Fruit fly (Drosophila melanogaster) whole organism, embryonic: ENCODE results near the gene niki.
A peak's percentile ranks its signal among the peaks of the same experiment; 100 is the strongest.

Experiments
- Abd-B ChIP-seq: fragments of 200-800 bp; sonication (Bioruptor generic); optimal IDR thresholded peaks from 2 replicates; lab custom pipeline; 2018; ENCODE audit warnings: missing biosample characterization, mild to moderate bottlenecking, missing genetic modification characterization, moderate library complexity
- Adf1 ChIP-seq: fragments of 200-800 bp; sonication (Bioruptor generic); IDR thresholded peaks from 2 replicates; pipeline ENCODE4 v1.3.6; 2022; ENCODE audit warnings: missing biosample characterization, missing genetic modification characterization
- Bdp1 ChIP-seq: fragments of 200-800 bp; sonication (Bioruptor generic); optimal IDR thresholded peaks from 3 replicates; lab custom pipeline; 2016; ENCODE audit warnings: missing biosample characterization, missing genetic modification characterization
- C15 ChIP-seq: fragments of 200-800 bp; sonication (Bioruptor generic); IDR thresholded peaks from 3 replicates; pipeline ENCODE4 v1.3.6; 2022; ENCODE audit warnings: missing biosample characterization, missing genetic modification characterization
- CG10267 ChIP-seq: fragments of 200-800 bp; sonication (Bioruptor generic); optimal IDR thresholded peaks from 2 replicates; lab custom pipeline; 2018; ENCODE audit warnings: missing biosample characterization, mild to moderate bottlenecking, missing genetic modification characterization, moderate library complexity
- CG11093 ChIP-seq: fragments of 200-800 bp; sonication (Bioruptor generic); IDR thresholded peaks from 3 replicates; pipeline ENCODE4 v1.3.6; 2022; ENCODE audit warnings: missing biosample characterization, missing genetic modification characterization
- CG11456 ChIP-seq: fragments of 200-800 bp; sonication (Bioruptor generic); IDR thresholded peaks from 3 replicates; pipeline ENCODE4 v1.3.6; 2022; ENCODE audit warnings: missing biosample characterization, missing genetic modification characterization
- CG11723 ChIP-seq: fragments of 200-800 bp; sonication (Bioruptor generic); optimal IDR thresholded peaks from 2 replicates; lab custom pipeline; 2017; ENCODE audit warnings: missing biosample characterization, mild to moderate bottlenecking, missing genetic modification characterization
- CG13123 ChIP-seq: fragments of 200-800 bp; sonication (Bioruptor generic); optimal IDR thresholded peaks from 2 replicates; lab custom pipeline; 2016; ENCODE audit warnings: missing biosample characterization, missing genetic modification characterization
- CG14965 ChIP-seq: fragments of 200-800 bp; sonication (Bioruptor generic); optimal IDR thresholded peaks from 2 replicates; lab custom pipeline; 2016; ENCODE audit warnings: missing biosample characterization, missing genetic modification characterization, borderline replicate concordance
- CG1603 ChIP-seq: fragments of 200-800 bp; sonication (Bioruptor generic); optimal IDR thresholded peaks from 2 replicates; lab custom pipeline; 2019; ENCODE audit warnings: missing biosample characterization, mild to moderate bottlenecking, missing genetic modification characterization, moderate library complexity
- CG17385 ChIP-seq: fragments of 200-800 bp; sonication (Bioruptor generic); optimal IDR thresholded peaks from 3 replicates; lab custom pipeline; 2018; ENCODE audit warnings: missing biosample characterization, mild to moderate bottlenecking, missing genetic modification characterization
- CG17829 ChIP-seq: fragments of 200-800 bp; optimal IDR thresholded peaks from 2 replicates; lab custom pipeline; 2019; ENCODE audit warnings: missing biosample characterization, mild to moderate bottlenecking, missing genetic modification characterization, moderate library complexity
- CG2199 ChIP-seq: fragments of 200-800 bp; sonication (Bioruptor generic); IDR thresholded peaks from 3 replicates; pipeline ENCODE4 v1.3.6; 2022; ENCODE audit warnings: missing biosample characterization, missing genetic modification characterization
- CG2712 ChIP-seq: fragments of 200-800 bp; optimal IDR thresholded peaks from 3 replicates; lab custom pipeline; 2019; ENCODE audit warnings: missing biosample characterization, mild to moderate bottlenecking, missing genetic modification characterization, moderate library complexity
- CG30403 ChIP-seq: fragments of 200-800 bp; sonication (Bioruptor generic); optimal IDR thresholded peaks from 3 replicates; lab custom pipeline; 2016; ENCODE audit warnings: missing biosample characterization, missing genetic modification characterization
- CG3281 ChIP-seq: fragments of 200-800 bp; sonication (Bioruptor generic); optimal IDR thresholded peaks from 3 replicates; lab custom pipeline; 2017; ENCODE audit warnings: missing biosample characterization, mild to moderate bottlenecking, missing genetic modification characterization
- CG3726 ChIP-seq: fragments of 200-800 bp; sonication (Bioruptor generic); IDR thresholded peaks from 3 replicates; pipeline ENCODE4, ENCODE4 v1.3.6; 2022; ENCODE audit warnings: missing biosample characterization, missing genetic modification characterization
- CG4360 ChIP-seq: fragments of 200-800 bp; sonication (Bioruptor generic); IDR thresholded peaks from 2 replicates; pipeline ENCODE4 v1.3.6; 2022; ENCODE audit warnings: missing biosample characterization, missing genetic modification characterization
- CG4820 ChIP-seq: fragments of 200-800 bp; sonication (Bioruptor generic); optimal IDR thresholded peaks from 3 replicates; lab custom pipeline; 2016; ENCODE audit warnings: missing biosample characterization, missing genetic modification characterization
- CG5180 ChIP-seq: fragments of 200-800 bp; sonication (Bioruptor generic); optimal IDR thresholded peaks from 3 replicates; lab custom pipeline; 2017; ENCODE audit warnings: missing biosample characterization, missing genetic modification characterization, mild to moderate bottlenecking, moderate library complexity, missing genetic modification reagents
- Dad ChIP-seq: fragments of 200-800 bp; sonication (Bioruptor generic); optimal IDR thresholded peaks from 3 replicates; lab custom pipeline; 2016; ENCODE audit warnings: missing biosample characterization, missing genetic modification characterization
- Doc2 ChIP-seq: fragments of 200-800 bp; sonication (Bioruptor generic); IDR thresholded peaks from 2 replicates; pipeline ENCODE4 v1.3.6; 2022; ENCODE audit warnings: missing biosample characterization, missing genetic modification characterization
- Hmr ChIP-seq: fragments of 200-800 bp; sonication (Bioruptor generic); optimal IDR thresholded peaks from 3 replicates; lab custom pipeline; 2017; ENCODE audit warnings: mild to moderate bottlenecking, missing biosample characterization, missing genetic modification reagents, missing genetic modification characterization
- Hr3 ChIP-seq: fragments of 200-800 bp; sonication (Bioruptor generic); optimal IDR thresholded peaks from 3 replicates; lab custom pipeline; 2016; ENCODE audit warnings: missing biosample characterization, missing genetic modification characterization
- Max ChIP-seq: fragments of 200-800 bp; sonication (Bioruptor generic); optimal IDR thresholded peaks from 2 replicates; lab custom pipeline; 2016; ENCODE audit warnings: missing biosample characterization, mild to moderate bottlenecking, missing genetic modification characterization
- Meics ChIP-seq: fragments of 200-800 bp; sonication (Bioruptor generic); optimal IDR thresholded peaks from 2 replicates; lab custom pipeline; 2017; ENCODE audit warnings: missing biosample characterization, mild to moderate bottlenecking, missing genetic modification characterization
- Mes4 ChIP-seq: fragments of 200-800 bp; sonication (Bioruptor generic); optimal IDR thresholded peaks from 2 replicates; lab custom pipeline; 2016; ENCODE audit warnings: missing biosample characterization, missing genetic modification characterization
- Myb ChIP-seq: fragments of 200-800 bp; sonication (Bioruptor generic); optimal IDR thresholded peaks from 2 replicates; lab custom pipeline; 2016; ENCODE audit warnings: missing biosample characterization, missing genetic modification characterization
- Neu2 ChIP-seq: fragments of 200-800 bp; sonication (Bioruptor generic); optimal IDR thresholded peaks from 3 replicates; lab custom pipeline; 2016; ENCODE audit warnings: missing biosample characterization, missing genetic modification characterization, borderline replicate concordance
- Optix ChIP-seq: fragments of 200-800 bp; sonication (Bioruptor generic); IDR thresholded peaks from 3 replicates; pipeline ENCODE4 v1.3.6; 2022; ENCODE audit warnings: missing biosample characterization, missing genetic modification characterization
- Rx ChIP-seq: fragments of 200-800 bp; sonication (Bioruptor generic); IDR thresholded peaks from 2 replicates; pipeline ENCODE4 v1.3.6; 2022; ENCODE audit warnings: missing biosample characterization, missing genetic modification characterization
- Scr ChIP-seq: fragments of 200-800 bp; sonication (Bioruptor generic); IDR thresholded peaks from 2 replicates; pipeline ENCODE4 v1.3.6; 2022; ENCODE audit warnings: missing biosample characterization, missing genetic modification characterization; ENCODE audit not compliant: partially characterized antibody
- Sox100B ChIP-seq: fragments of 200-800 bp; sonication (Bioruptor generic); optimal IDR thresholded peaks from 3 replicates; lab custom pipeline; 2018; ENCODE audit warnings: missing biosample characterization, mild to moderate bottlenecking, missing genetic modification characterization
- Sry-β ChIP-seq: fragments of 200-800 bp; sonication (Bioruptor generic); optimal IDR thresholded peaks from 2 replicates; lab custom pipeline; 2018; ENCODE audit warnings: missing biosample characterization, mild to moderate bottlenecking, missing genetic modification characterization, moderate library complexity
- ara ChIP-seq: fragments of 200-800 bp; sonication (Bioruptor generic); IDR thresholded peaks from 2 replicates; pipeline ENCODE4 v1.3.6; 2022; ENCODE audit warnings: missing biosample characterization, missing genetic modification characterization
- bsh ChIP-seq, 2 experiments: fragments of 200-800 bp; sonication (Bioruptor generic); optimal IDR thresholded peaks; 2 replicates each; lab custom pipeline; 2017 to 2018; ENCODE audit warnings: mild to moderate bottlenecking in 2 of 2, missing biosample characterization in 2 of 2, missing genetic modification characterization in 2 of 2, moderate library complexity in 1 of 2
- dm ChIP-seq: fragments of 200-800 bp; sonication (Bioruptor generic); optimal IDR thresholded peaks from 3 replicates; lab custom pipeline; 2016; ENCODE audit warnings: missing biosample characterization, missing genetic modification characterization
- gsb ChIP-seq: fragments of 200-800 bp; sonication (Bioruptor generic); IDR thresholded peaks from 2 replicates; pipeline ENCODE4 v1.3.6; 2022; ENCODE audit warnings: missing biosample characterization, missing genetic modification characterization
- gt ChIP-seq: fragments of 200-800 bp; sonication (Bioruptor generic); IDR thresholded peaks from 2 replicates; pipeline ENCODE4 v1.3.6; 2022; ENCODE audit warnings: missing biosample characterization, missing genetic modification characterization
- hkb ChIP-seq, 2 experiments: fragments of 200-800 bp in 1 of 2; fragments of >200 bp in 1 of 2; sonication (Bioruptor generic) in 1 of 2; IDR thresholded peaks in 1 of 2; optimal IDR thresholded peaks in 1 of 2; 2 replicates each; pipeline versions ENCODE4 v1.3.6 to Lab custom; 2017 to 2022; ENCODE audit warnings: missing biosample characterization in 1 of 2, missing genetic modification characterization in 1 of 2
- knrl ChIP-seq: fragments of 200-800 bp; sonication (Bioruptor generic); IDR thresholded peaks from 3 replicates; pipeline ENCODE4 v1.3.6; 2022; ENCODE audit warnings: missing biosample characterization, missing genetic modification characterization; ENCODE audit not compliant: partially characterized antibody
- phol ChIP-seq: fragments of 200-800 bp; sonication (Bioruptor generic); optimal IDR thresholded peaks from 3 replicates; lab custom pipeline; 2018; ENCODE audit warnings: missing biosample characterization, mild to moderate bottlenecking, missing genetic modification characterization, moderate library complexity
- pzg ChIP-seq: fragments of 200-800 bp; sonication (Bioruptor generic); optimal IDR thresholded peaks from 3 replicates; lab custom pipeline; 2018; ENCODE audit warnings: missing biosample characterization, mild to moderate bottlenecking, missing genetic modification characterization, moderate library complexity
- sisA ChIP-seq: fragments of 200-800 bp; sonication (Bioruptor generic); IDR thresholded peaks from 2 replicates; pipeline ENCODE4 v1.3.6; 2022; ENCODE audit warnings: missing biosample characterization, missing genetic modification characterization
- tap ChIP-seq: fragments of 200-800 bp; optimal IDR thresholded peaks from 3 replicates; lab custom pipeline; 2019; ENCODE audit warnings: missing biosample characterization, mild to moderate bottlenecking, missing genetic modification characterization, moderate library complexity
- trem ChIP-seq: fragments of 200-800 bp; optimal IDR thresholded peaks from 3 replicates; lab custom pipeline; 2019; ENCODE audit warnings: missing biosample characterization, mild to moderate bottlenecking, missing genetic modification characterization, moderate library complexity
- zen ChIP-seq: fragments of 200-800 bp; sonication (Bioruptor generic); optimal IDR thresholded peaks from 3 replicates; lab custom pipeline; 2018; ENCODE audit warnings: missing biosample characterization, mild to moderate bottlenecking, missing genetic modification characterization, moderate library complexity

The niki gene

DNA sequence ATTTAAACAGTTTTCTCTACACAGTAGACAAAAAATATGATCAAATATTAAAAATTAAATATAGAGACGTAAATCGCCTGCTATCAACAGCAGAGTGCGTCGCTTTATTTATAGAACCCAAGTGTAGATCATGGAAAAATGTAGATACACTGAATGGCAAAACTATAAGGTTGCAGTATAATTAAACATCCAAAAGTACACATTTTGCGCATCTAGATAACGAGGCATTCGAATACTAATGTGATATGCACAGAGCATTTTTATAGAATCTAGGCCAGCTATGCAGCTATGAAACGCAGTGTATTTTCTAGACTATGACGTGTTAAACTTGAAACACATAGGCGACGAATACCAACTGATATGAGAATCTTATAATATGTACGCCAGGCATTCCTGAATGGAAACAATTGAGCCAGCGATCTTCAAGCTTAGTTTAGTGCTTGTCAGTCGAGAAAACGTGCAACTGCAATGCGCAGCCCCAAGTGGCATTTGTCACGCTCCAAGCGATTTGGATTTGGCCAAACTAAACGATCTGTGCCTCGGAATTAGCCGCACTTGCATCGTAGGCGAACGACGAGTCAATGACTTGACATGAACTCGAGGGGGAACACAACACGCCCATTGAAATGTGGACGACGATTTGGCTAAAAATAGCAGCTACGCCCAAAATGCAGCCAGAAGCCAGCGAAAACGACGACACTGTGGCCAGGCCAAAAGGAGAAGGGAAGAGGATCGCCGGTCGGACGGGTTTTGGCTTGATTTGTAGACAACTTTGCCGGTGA, 14.4 kb downstream of the niki start (continued):
- TF ChIP-seq Doc2 (GFP tag; lab: Robert Waterston, UW) (peak; percentile 77), bsh (GFP tag; optimal IDR thresholded peaks at IDR 0.05; lab: Kevin White, UChicago) (peak; percentile 84 to 90), tap (tag; lab: Kevin White, UChicago) (peak; percentile 90), sisA (GFP tag; lab: Robert Waterston, UW) (peak; percentile 87), trem (tag; lab: Kevin White, UChicago) (peak; percentile 27), pzg (GFP tag; lab: Kevin White, UChicago) (peak; percentile 17), CG3281 (GFP tag; lab: Kevin White, UChicago) (peak; percentile 88), Meics (GFP tag; lab: Kevin White, UChicago) (peak; percentile 89), CG17829 (tag; lab: Kevin White, UChicago) (peak; percentile 74), CG1603 (peak; percentile 91), phol (peak; percentile 82), CG4360 (peak; percentile 49; the same call in 1 of the 2 replicates), CG30403 (GFP tag; lab: Kevin White, UChicago) (peak; percentile 80), hkb (optimal IDR thresholded peaks at IDR 0.05; lab: Kevin White, UChicago) (no peak), hkb (GFP tag; IDR thresholded peaks at IDR 0.05; lab: Robert Waterston, UW) (peak; percentile 92), Mes4 (GFP tag; lab: Kevin White, UChicago) (peak; percentile 77), gt (GFP tag; lab: Robert Waterston, UW) (no peak), Abd-B (GFP tag; lab: Kevin White, UChicago) (no peak), CG11093 (peak; percentile 80), Neu2 (GFP tag; lab: Kevin White, UChicago) (no peak), Hmr (GFP tag; lab: Kevin White, UChicago) (peak; percentile 92), CG5180 (GFP tag; lab: Kevin White, UChicago) (no peak), Optix (GFP tag; lab: Robert Waterston, UW) (peak; percentile 89), Adf1 (GFP tag; lab: Robert Waterston, UW) (peak; percentile 65), ara (GFP tag; lab: Robert Waterston, UW) (peak; percentile 78), zen (tag; lab: Kevin White, UChicago) (peak; percentile 49), Sry-β (no peak), CG3726 (GFP tag; lab: Robert Waterston, UW) (peak; percentile 53; the same call in 1 of the 3 replicates), Rx (GFP tag; lab: Robert Waterston, UW) (peak; percentile 79), dm (GFP tag; lab: Kevin White, UChicago) (peak; percentile 71), CG2712 (tag; lab: Kevin White, UChicago) (peak; percentile 86), CG2199 (peak; percentile 77; the same call in 2 of the 3 replicates), CG11456 (GFP tag; lab: Robert Waterston, UW) (peak; percentile 92), CG17385 (GFP tag; lab: Kevin White, UChicago) (peak; percentile 89), C15 (peak; percentile 83), CG11723 (GFP tag; lab: Kevin White, UChicago) (peak; percentile 81), CG13123 (GFP tag; lab: Kevin White, UChicago) (peak; percentile 73), Bdp1 (GFP tag; lab: Kevin White, UChicago) (peak; percentile 70), Scr (GFP tag; lab: Robert Waterston, UW) (no peak), CG4820 (peak; percentile 84), CG10267 (peak; percentile 63), Hr3 (peak; percentile 87), knrl (GFP tag; lab: Robert Waterston, UW) (no peak), gsb (GFP tag; lab: Robert Waterston, UW) (peak; percentile 87), Sox100B (peak; percentile 81), CG14965 (no peak), Dad (GFP tag; lab: Kevin White, UChicago) (peak; percentile 86), Max (GFP tag; lab: Kevin White, UChicago) (peak; percentile 73), Myb (GFP tag; lab: Kevin White, UChicago) (peak; percentile 75)
